Worm (Caenorhabditis elegans): ENCODE results near the gene clh-5.

ce11 chrII:9097302-9097701 lies 1.1 kb downstream of the clh-5 start:
- no peak for TF ChIP-seq hpl-2 (GFP tag; optimal IDR thresholded peaks at IDR 0.05)
- no peak for TF ChIP-seq skn-1 (tag; optimal IDR thresholded peaks at IDR 0.05)
- no peak for TF ChIP-seq mdl-1 (tag; optimal IDR thresholded peaks at IDR 0.05)
